Fruit fly (Drosophila melanogaster): ENCODE measurements around the gene Fpgs2.
A peak's percentile ranks its signal among the peaks of the same experiment; 100 is the strongest.

Gene Fpgs2

dm6 chr2L:3881164-3881563, 32.9 kb downstream of the Fpgs2 start (continued):
- TF ChIP-seq Fer3 (tag; optimal IDR thresholded peaks at IDR 0.05) (no peak), Opbp (GFP tag; IDR thresholded peaks at IDR 0.05; ENCODE audit: partially characterized antibody) (no peak), Ptx1 (GFP tag; IDR thresholded peaks at IDR 0.05) (peak; percentile 39; the same call in 1 of the 2 replicates), CG16815 (GFP tag; optimal IDR thresholded peaks at IDR 0.05) (no peak), nerfin-1 (tag; optimal IDR thresholded peaks at IDR 0.05) (no peak), CG33213 (GFP tag; optimal IDR thresholded peaks at IDR 0.05) (no peak), CG4617 (GFP tag; optimal IDR thresholded peaks at IDR 0.05; ENCODE audit: borderline replicate concordance) (no peak), wor (GFP tag; IDR thresholded peaks at IDR 0.05) (peak; percentile 22; the same call in 1 of the 2 replicates), CG31441 (GFP tag; IDR thresholded peaks at IDR 0.05) (no peak), vvl (GFP tag; IDR thresholded peaks at IDR 0.05) (peak; percentile 47; the same call in 1 of the 2 replicates), lilli (GFP tag; optimal IDR thresholded peaks at IDR 0.05) (no peak), CG9797 (GFP tag; optimal IDR thresholded peaks at IDR 0.05) (no peak), CG14441 (GFP tag; IDR thresholded peaks at IDR 0.05) (peak; percentile 37; the same call in 1 of the 2 replicates), E2f1 (GFP tag; IDR thresholded peaks at IDR 0.05) (no peak), BEAF-32 (GFP tag; optimal IDR thresholded peaks at IDR 0.05) (no peak), zfh1 (GFP tag; IDR thresholded peaks at IDR 0.05) (0 out of 3 replicates have a peak, but pooled peaks have one; percentile 50), chinmo (GFP tag; IDR thresholded peaks at IDR 0.05; ENCODE audit: partially characterized antibody) (no peak), CG32767 (GFP tag; IDR thresholded peaks at IDR 0.05) (no peak), CG6791 (GFP tag; IDR thresholded peaks at IDR 0.05; ENCODE audit: partially characterized antibody) (no peak), fd64A (GFP tag; optimal IDR thresholded peaks at IDR 0.05) (no peak), D19B (GFP tag; optimal IDR thresholded peaks at IDR 0.05) (no peak), CG9437 (GFP tag; optimal IDR thresholded peaks at IDR 0.05) (no peak), NC2α (GFP tag; optimal IDR thresholded peaks at IDR 0.05) (no peak), gcm2 (GFP tag; optimal IDR thresholded peaks at IDR 0.05) (no peak), sr (GFP tag; IDR thresholded peaks at IDR 0.05) (no peak), corto (GFP tag; optimal IDR thresholded peaks at IDR 0.05) (no peak), mam (GFP tag; optimal IDR thresholded peaks at IDR 0.05) (no peak), ranshi (GFP tag; IDR thresholded peaks at IDR 0.05) (no peak), exex (tag; optimal IDR thresholded peaks at IDR 0.05) (no peak), bcd (GFP tag; optimal IDR thresholded peaks at IDR 0.05) (no peak), Meics (GFP tag; optimal IDR thresholded peaks at IDR 0.05) (no peak), CG7745 (tag; optimal IDR thresholded peaks at IDR 0.05) (no peak), Hr51 (GFP tag; optimal IDR thresholded peaks at IDR 0.05) (peak in 1 of 2 experiments; percentile 23), gsb-n (tag; optimal IDR thresholded peaks at IDR 0.05) (no peak), ase (GFP tag; IDR thresholded peaks at IDR 0.05) (no peak), ken (GFP tag; IDR thresholded peaks at IDR 0.05) (0 out of 3 replicates have a peak, but pooled peaks have one; percentile 42), ara (GFP tag; IDR thresholded peaks at IDR 0.05) (peak; percentile 9; the same call in 1 of the 2 replicates), Ravus (GFP tag; IDR thresholded peaks at IDR 0.05) (no peak), h (optimal IDR thresholded peaks at IDR 0.05) (no peak), lmd (GFP tag; IDR thresholded peaks at IDR 0.05) (0 out of 2 replicates have a peak, but pooled peaks have one; percentile 7), gce (GFP tag; IDR thresholded peaks at IDR 0.05) (0 out of 3 replicates have a peak, but pooled peaks have one; percentile 29), Scr (GFP tag; IDR thresholded peaks at IDR 0.05; ENCODE audit: partially characterized antibody) (no peak), sens (GFP tag) (peak; percentile 53), CG30403 (GFP tag; optimal IDR thresholded peaks at IDR 0.05) (no peak), jumu (GFP tag; optimal IDR thresholded peaks at IDR 0.05) (no peak), sd (tag; optimal IDR thresholded peaks at IDR 0.05) (no peak), CG7963 (GFP tag; IDR thresholded peaks at IDR 0.05; ENCODE audit: partially characterized antibody) (no peak), CG31365 (tag; optimal IDR thresholded peaks at IDR 0.05) (no peak), Atf-2 (GFP tag; optimal IDR thresholded peaks at IDR 0.05) (no peak), CG10366 (GFP tag; IDR thresholded peaks at IDR 0.05) (no peak), CG3163 (GFP tag; optimal IDR thresholded peaks at IDR 0.05) (no peak), ci (GFP tag; IDR thresholded peaks at IDR 0.05) (peak; percentile 58; the same call in 1 of the 3 replicates)

Data from whole organism, embryonic.